Worm (Caenorhabditis elegans) whole organism, young adult: ENCODE data around the gene acs-4.

Experiments used
- ets-4 ChIP-seq: fragments of 200-800 bp; sonication (Bioruptor generic); optimal IDR thresholded peaks from 2 replicates; lab custom pipeline; 2018; ENCODE audit warnings: mild to moderate bottlenecking, missing genetic modification characterization, missing compliant biosample characterization
- nfya-2 ChIP-seq: fragments of 200-800 bp; sonication (Bioruptor generic); IDR thresholded peaks from 2 replicates; pipeline ENCODE4 v1.3.6; 2022; ENCODE audit warnings: missing genetic modification reagents, missing genetic modification characterization, missing compliant biosample characterization
- snpc-4 ChIP-seq, 5 experiments: fragments of 150-350 bp in 1 of 5; sonication (generic microtip) in 4 of 5; optimal IDR thresholded peaks; 2 replicates each; lab custom pipeline; 2014 to 2018; ENCODE audit warnings: missing genetic modification characterization in 5 of 5, missing biosample characterization in 3 of 5, antibody characterized with exemption in 2 of 5, mild to moderate bottlenecking in 2 of 5, missing compliant biosample characterization in 2 of 5, missing genotype in 2 of 5, moderate library complexity in 2 of 5, missing genetic modification reagents in 1 of 5

DNA sequence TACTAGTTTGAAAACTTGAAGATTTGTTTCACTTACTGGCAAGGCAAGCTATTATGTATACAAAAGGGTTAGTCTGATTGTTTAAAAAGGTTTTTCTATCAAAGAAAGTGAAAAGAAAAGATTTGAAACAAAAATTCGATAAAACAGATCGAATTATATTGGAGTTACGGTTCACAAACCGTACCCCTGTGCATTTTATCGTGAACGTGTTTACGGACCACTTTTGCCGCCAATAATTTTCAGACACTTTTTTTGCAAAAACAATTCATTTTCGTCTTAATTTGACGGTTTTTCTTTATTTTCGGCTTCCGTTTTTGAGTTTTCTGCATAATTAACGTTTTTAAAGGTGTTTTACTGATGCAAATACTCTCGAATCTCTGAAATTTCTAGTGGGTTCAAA, 2.4 kb upstream of the acs-4 start:
- TF ChIP-seq ets-4 (GFP tag; lab: Kevin White, UChicago) (no peak), snpc-4 (GFP tag; optimal IDR thresholded peaks at IDR 0.05; lab: Kevin White, UChicago) (no peak), snpc-4 (tag; optimal IDR thresholded peaks at IDR 0.05; lab: Kevin White, UChicago) (no peak), nfya-2 (no peak)
